Fruit fly (Drosophila melanogaster): Measurements from ENCODE around the gene milt.

- TF ChIP-seq usp (GFP tag; optimal IDR thresholded peaks at IDR 0.05), result no peak
- TF ChIP-seq foxo (GFP tag; optimal IDR thresholded peaks at IDR 0.05), result no peak
Measured at dm6 chr2L:7047703-7048102, 10.1 kb downstream of the milt start.

Data from whole organism, wandering third instar larva.